Worm (Caenorhabditis elegans): ENCODE results near the gene Y70C5B.2.

- TF ChIP-seq pha-4 (GFP tag; IDR thresholded peaks at IDR 0.05) (no peak), pha-4 (tag; optimal IDR thresholded peaks at IDR 0.05) (no peak), saeg-2 (GFP tag; IDR thresholded peaks at IDR 0.05) (no peak), lin-13 (GFP tag; optimal IDR thresholded peaks at IDR 0.05) (no peak), mdl-1 (tag; optimal IDR thresholded peaks at IDR 0.05) (no peak), nhr-76 (tag; optimal IDR thresholded peaks at IDR 0.05) (no peak), cey-2 (tag; optimal IDR thresholded peaks at IDR 0.05; ENCODE audit: borderline replicate concordance, insufficient read depth) (no peak), jun-1 (tag; optimal IDR thresholded peaks at IDR 0.05) (no peak), madf-9 (GFP tag; conservative IDR thresholded peaks at IDR 0.05) (no peak), pqm-1 (tag; optimal IDR thresholded peaks at IDR 0.05) (no peak), unc-62 (GFP tag; optimal IDR thresholded peaks at IDR 0.05 in 1 of 2) (no peak), unc-62 (tag; optimal IDR thresholded peaks at IDR 0.05) (no peak), fos-1 (tag; optimal IDR thresholded peaks at IDR 0.05) (no peak), ama-1 (optimal IDR thresholded peaks at IDR 0.05) (no peak), nhr-10 (tag; optimal IDR thresholded peaks at IDR 0.05) (no peak), nhr-28 (tag; optimal IDR thresholded peaks at IDR 0.05) (no peak)
Measured at ce11 chrV:16679237-16679636, 18.5 kb upstream of the Y70C5B.2 start, which contains the start of gene srz-103.
